Fruit fly (Drosophila melanogaster) whole organism, embryonic: ENCODE data around the gene Gk1.

Experiments used
- Blimp-1 ChIP-seq: fragments of 200-800 bp; sonication (Bioruptor generic); optimal IDR thresholded peaks from 3 replicates; lab custom pipeline; 2018; ENCODE audit warnings: missing biosample characterization, missing genetic modification characterization, mild to moderate bottlenecking, moderate library complexity, missing genetic modification reagents
- CG10147 ChIP-seq: fragments of 200-800 bp; sonication (Bioruptor generic); optimal IDR thresholded peaks from 2 replicates; lab custom pipeline; 2019; ENCODE audit warnings: missing biosample characterization, mild to moderate bottlenecking, missing genetic modification characterization, moderate library complexity
- CG11093 ChIP-seq: fragments of 200-800 bp; sonication (Bioruptor generic); IDR thresholded peaks from 3 replicates; pipeline ENCODE4 v1.3.6; 2022; ENCODE audit warnings: missing biosample characterization, missing genetic modification characterization
- CG11695 ChIP-seq: fragments of 200-800 bp; sonication (Bioruptor generic); IDR thresholded peaks from 3 replicates; pipeline ENCODE4 v1.3.6; 2022; ENCODE audit warnings: missing biosample characterization, missing genetic modification characterization
- CG12155 ChIP-seq: fragments of 200-800 bp; sonication (Bioruptor generic); optimal IDR thresholded peaks from 3 replicates; lab custom pipeline; 2016; ENCODE audit warnings: missing biosample characterization, missing genetic modification characterization
- CG12769 ChIP-seq: fragments of 200-800 bp; sonication (Bioruptor generic); optimal IDR thresholded peaks from 2 replicates; lab custom pipeline; 2019; ENCODE audit warnings: missing biosample characterization, mild to moderate bottlenecking, missing genetic modification characterization, moderate library complexity
- CG13296 ChIP-seq: fragments of 200-800 bp; sonication (Bioruptor generic); optimal IDR thresholded peaks from 3 replicates; lab custom pipeline; 2018; ENCODE audit warnings: missing biosample characterization, mild to moderate bottlenecking, missing genetic modification characterization
- CG2199 ChIP-seq: fragments of 200-800 bp; sonication (Bioruptor generic); IDR thresholded peaks from 3 replicates; pipeline ENCODE4 v1.3.6; 2022; ENCODE audit warnings: missing biosample characterization, missing genetic modification characterization
- CG3163 ChIP-seq: fragments of 200-800 bp; sonication (Bioruptor generic); optimal IDR thresholded peaks from 3 replicates; lab custom pipeline; 2016; ENCODE audit warnings: missing biosample characterization, missing genetic modification characterization
- CG4424 ChIP-seq: fragments of 200-800 bp; sonication (Bioruptor generic); optimal IDR thresholded peaks from 3 replicates; lab custom pipeline; 2016; ENCODE audit warnings: missing biosample characterization, missing genetic modification characterization
- CG5245 ChIP-seq: fragments of 200-800 bp; sonication (Bioruptor generic); optimal IDR thresholded peaks from 3 replicates; lab custom pipeline; 2016; ENCODE audit warnings: missing biosample characterization, missing genetic modification characterization
- CG8290 ChIP-seq, 3 experiments: fragments of 200-800 bp; sonication (Bioruptor generic); optimal IDR thresholded peaks; 2 replicates each; lab custom pipeline; 2016 to 2019; ENCODE audit warnings: missing biosample characterization in 3 of 3, missing genetic modification characterization in 3 of 3, mild to moderate bottlenecking in 2 of 3, moderate library complexity in 1 of 3
- CG9797 ChIP-seq: fragments of 200-800 bp; sonication (Bioruptor generic); optimal IDR thresholded peaks from 3 replicates; lab custom pipeline; 2018; ENCODE audit warnings: missing biosample characterization, mild to moderate bottlenecking, missing genetic modification characterization
- D ChIP-seq, 2 experiments: fragments of 200-800 bp in 1 of 2; fragments of >200 bp in 1 of 2; sonication (Bioruptor generic) in 1 of 2; optimal IDR thresholded peaks; 2 replicates in 1 of 2; 3 replicates in 1 of 2; lab custom pipeline; 2017; ENCODE audit warnings: mild to moderate bottlenecking in 1 of 2, missing biosample characterization in 1 of 2, missing genetic modification characterization in 1 of 2, missing genetic modification reagents in 1 of 2
- D19B ChIP-seq: fragments of 200-800 bp; sonication (Bioruptor generic); optimal IDR thresholded peaks from 2 replicates; lab custom pipeline; 2017; ENCODE audit warnings: missing biosample characterization, mild to moderate bottlenecking, missing genetic modification characterization
- Deaf1 ChIP-seq: fragments of 200-800 bp; optimal IDR thresholded peaks from 3 replicates; lab custom pipeline; 2019; ENCODE audit warnings: missing biosample characterization, mild to moderate bottlenecking, missing genetic modification characterization, moderate library complexity
- Elba2 ChIP-seq: fragments of 200-800 bp; sonication (Bioruptor generic); optimal IDR thresholded peaks from 3 replicates; lab custom pipeline; 2016; ENCODE audit warnings: missing biosample characterization, missing genetic modification characterization
- Ets97D ChIP-seq: fragments of 200-800 bp; sonication (Bioruptor generic); optimal IDR thresholded peaks from 3 replicates; lab custom pipeline; 2016; ENCODE audit warnings: missing biosample characterization, missing genetic modification characterization
- HmgD ChIP-seq: fragments of 200-800 bp; sonication (Bioruptor generic); optimal IDR thresholded peaks from 3 replicates; lab custom pipeline; 2016; ENCODE audit warnings: missing biosample characterization, missing genetic modification characterization
- Hr39 ChIP-seq: fragments of >200 bp; optimal IDR thresholded peaks from 2 replicates; lab custom pipeline; 2017
- MBD-R2 ChIP-seq: fragments of 200-800 bp; sonication (Bioruptor generic); IDR thresholded peaks from 2 replicates; pipeline ENCODE4 v1.3.6; 2022; ENCODE audit warnings: missing biosample characterization, missing genetic modification characterization
- Mrtf ChIP-seq: fragments of 200-800 bp; sonication (Bioruptor generic); IDR thresholded peaks from 3 replicates; pipeline ENCODE4 v1.3.6; 2022; ENCODE audit warnings: missing biosample characterization, missing genetic modification characterization
- NC2β ChIP-seq: fragments of 200-800 bp; sonication (Bioruptor generic); optimal IDR thresholded peaks from 2 replicates; lab custom pipeline; 2016; ENCODE audit warnings: missing biosample characterization, missing genetic modification characterization
- Nf-YC ChIP-seq: fragments of 200-800 bp; optimal IDR thresholded peaks from 3 replicates; lab custom pipeline; 2019; ENCODE audit warnings: missing biosample characterization, mild to moderate bottlenecking, missing genetic modification characterization, moderate library complexity
- Trl ChIP-seq, 3 experiments: fragments of >200 bp in 2 of 3; fragments of 200-800 bp in 1 of 3; sonication (Bioruptor generic) in 1 of 3; optimal IDR thresholded peaks; 2 replicates in 1 of 3; 3 replicates in 2 of 3; lab custom pipeline; 2016 to 2017; ENCODE audit warnings: missing biosample characterization in 1 of 3, missing genetic modification characterization in 1 of 3
- caup ChIP-seq: fragments of 200-800 bp; sonication (Bioruptor generic); optimal IDR thresholded peaks from 3 replicates; lab custom pipeline; 2017; ENCODE audit warnings: missing biosample characterization, mild to moderate bottlenecking, missing genetic modification characterization, moderate library complexity; ENCODE audit not compliant: severe bottlenecking
- chinmo ChIP-seq: fragments of 200-800 bp; sonication (Bioruptor generic); IDR thresholded peaks from 4 replicates; pipeline ENCODE4 v1.3.6; 2022; ENCODE audit warnings: missing biosample characterization, missing genetic modification characterization; ENCODE audit not compliant: partially characterized antibody
- chm ChIP-seq: fragments of 200-800 bp; sonication (Bioruptor generic); IDR thresholded peaks from 2 replicates; pipeline ENCODE4 v1.3.6; 2022; ENCODE audit warnings: missing biosample characterization, missing genetic modification characterization
- dmrt11E ChIP-seq: fragments of 200-800 bp; sonication (Bioruptor generic); optimal IDR thresholded peaks from 3 replicates; lab custom pipeline; 2018; ENCODE audit warnings: missing biosample characterization, mild to moderate bottlenecking, missing genetic modification characterization, moderate library complexity
- ems ChIP-seq: fragments of 200-800 bp; sonication (Bioruptor generic); optimal IDR thresholded peaks from 3 replicates; lab custom pipeline; 2016; ENCODE audit warnings: missing biosample characterization, missing genetic modification characterization
- en ChIP-seq: fragments of 200-800 bp; sonication (Bioruptor generic); optimal IDR thresholded peaks from 2 replicates; lab custom pipeline; 2016; ENCODE audit warnings: missing biosample characterization, missing genetic modification characterization
- ewg ChIP-seq: fragments of 200-800 bp; sonication (Bioruptor generic); optimal IDR thresholded peaks from 3 replicates; lab custom pipeline; 2017; ENCODE audit warnings: mild to moderate bottlenecking, missing biosample characterization, missing genetic modification reagents, missing genetic modification characterization
- gfzf ChIP-seq: fragments of 200-800 bp; sonication (Bioruptor generic); optimal IDR thresholded peaks from 2 replicates; lab custom pipeline; 2016; ENCODE audit warnings: missing biosample characterization, mild to moderate bottlenecking, missing genetic modification characterization, moderate library complexity
- gt ChIP-seq: fragments of 200-800 bp; sonication (Bioruptor generic); IDR thresholded peaks from 2 replicates; pipeline ENCODE4 v1.3.6; 2022; ENCODE audit warnings: missing biosample characterization, missing genetic modification characterization
- kni ChIP-seq: fragments of 200-800 bp; sonication (Bioruptor generic); optimal IDR thresholded peaks from 3 replicates; lab custom pipeline; 2017; ENCODE audit warnings: mild to moderate bottlenecking, missing biosample characterization, missing genetic modification reagents, missing genetic modification characterization
- lab ChIP-seq: fragments of 200-800 bp; sonication (Bioruptor generic); optimal IDR thresholded peaks from 3 replicates; lab custom pipeline; 2017; ENCODE audit warnings: missing biosample characterization, missing genetic modification characterization, mild to moderate bottlenecking, moderate library complexity, missing genetic modification reagents
- lov ChIP-seq, 2 experiments: fragments of 200-800 bp in 1 of 2; fragments of >200 bp in 1 of 2; sonication (Bioruptor generic) in 1 of 2; IDR thresholded peaks in 1 of 2; optimal IDR thresholded peaks in 1 of 2; 2 replicates in 1 of 2; 3 replicates in 1 of 2; pipeline versions ENCODE4 v1.3.6 to Lab custom; 2017 to 2022; ENCODE audit warnings: missing biosample characterization in 1 of 2, missing genetic modification characterization in 1 of 2
- nom ChIP-seq: fragments of 200-800 bp; sonication (Bioruptor generic); optimal IDR thresholded peaks from 2 replicates; lab custom pipeline; 2017; ENCODE audit warnings: missing biosample characterization, missing genetic modification characterization, mild to moderate bottlenecking, moderate library complexity, missing genetic modification reagents
- oc ChIP-seq: fragments of 200-800 bp; sonication (Bioruptor generic); optimal IDR thresholded peaks from 2 replicates; lab custom pipeline; 2018; ENCODE audit warnings: missing biosample characterization, mild to moderate bottlenecking, missing genetic modification characterization, moderate library complexity
- onecut ChIP-seq: fragments of 200-800 bp; sonication (Bioruptor generic); IDR thresholded peaks from 2 replicates; pipeline ENCODE4 v1.3.6; 2022; ENCODE audit warnings: missing biosample characterization, missing genetic modification characterization
- org-1 ChIP-seq: fragments of 200-800 bp; sonication (Bioruptor generic); optimal IDR thresholded peaks from 2 replicates; lab custom pipeline; 2017; ENCODE audit warnings: missing biosample characterization, missing genetic modification characterization
- p53 ChIP-seq: fragments of 200-800 bp; sonication (Bioruptor generic); optimal IDR thresholded peaks from 2 replicates; lab custom pipeline; 2016; ENCODE audit warnings: missing biosample characterization, missing genetic modification characterization
- pros ChIP-seq: fragments of 200-800 bp; sonication (Bioruptor generic); optimal IDR thresholded peaks from 3 replicates; lab custom pipeline; 2019; ENCODE audit warnings: missing biosample characterization, mild to moderate bottlenecking, missing genetic modification characterization, moderate library complexity
- sens ChIP-seq: fragments of 200-800 bp; sonication (Bioruptor generic); peaks from one replicate; lab custom pipeline; 2016; ENCODE audit warnings: missing biosample characterization, missing genetic modification characterization
- sens-2 ChIP-seq: fragments of 200-800 bp; sonication (Bioruptor generic); IDR thresholded peaks from 2 replicates; pipeline ENCODE4 v1.3.6; 2022; ENCODE audit warnings: missing biosample characterization, missing genetic modification characterization
- sna ChIP-seq: fragments of 200-800 bp; sonication (Bioruptor generic); IDR thresholded peaks from 2 replicates; pipeline ENCODE4 v1.3.6; 2022; ENCODE audit warnings: missing biosample characterization, missing genetic modification characterization; ENCODE audit not compliant: partially characterized antibody
- unpg ChIP-seq: fragments of 200-800 bp; sonication (Bioruptor generic); optimal IDR thresholded peaks from 3 replicates; lab custom pipeline; 2018; ENCODE audit warnings: missing biosample characterization, mild to moderate bottlenecking, missing genetic modification characterization, moderate library complexity
- z ChIP-seq: fragments of 200-800 bp; sonication (Bioruptor generic); IDR thresholded peaks from 3 replicates; pipeline ENCODE4 v1.3.6; 2022; ENCODE audit warnings: missing biosample characterization, missing genetic modification characterization

Gk1 gene

DNA sequence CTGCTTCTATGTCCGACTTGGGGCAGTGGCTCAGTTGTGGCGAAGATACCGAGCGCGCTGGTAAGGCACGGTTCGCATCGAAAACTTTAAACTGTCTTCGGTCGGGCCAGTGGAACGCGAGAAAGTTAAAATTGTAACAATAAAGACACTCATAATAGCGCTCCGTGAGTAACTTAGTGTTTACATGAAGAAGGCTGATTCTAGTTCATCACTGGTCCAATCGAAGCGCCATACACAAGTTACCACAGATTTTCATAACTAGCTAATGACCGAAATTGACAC is 25.4 kb downstream of the Gk1 start (continued):
- no peak for TF ChIP-seq D (optimal IDR thresholded peaks at IDR 0.05; lab: Kevin White, UChicago)
- no peak for TF ChIP-seq D (GFP tag; optimal IDR thresholded peaks at IDR 0.05; lab: Kevin White, UChicago)
- TF ChIP-seq CG12155 (GFP tag; lab: Kevin White, UChicago): no peak
- TF ChIP-seq gfzf: no peak
- TF ChIP-seq Hr39 (lab: Kevin White, UChicago): no peak
- TF ChIP-seq Elba2 (GFP tag; lab: Kevin White, UChicago): no peak
- TF ChIP-seq CG2199 (GFP tag; lab: Robert Waterston, UW): no peak
- TF ChIP-seq CG11093: no peak
- no peak for TF ChIP-seq NC2β (GFP tag; lab: Kevin White, UChicago)
- TF ChIP-seq lov (optimal IDR thresholded peaks at IDR 0.05; lab: Kevin White, UChicago): no peak
- TF ChIP-seq lov (GFP tag; IDR thresholded peaks at IDR 0.05; lab: Robert Waterston, UW): no peak
- no peak for TF ChIP-seq sens (GFP tag; lab: Kevin White, UChicago)
- no peak for TF ChIP-seq org-1 (GFP tag; lab: Kevin White, UChicago)
- TF ChIP-seq dmrt11E (tag; lab: Kevin White, UChicago): no peak
- no peak for TF ChIP-seq Ets97D (GFP tag; lab: Kevin White, UChicago)
- no peak for TF ChIP-seq MBD-R2 (GFP tag; lab: Robert Waterston, UW)
- TF ChIP-seq CG4424 (GFP tag; lab: Kevin White, UChicago): no peak
- TF ChIP-seq Trl (optimal IDR thresholded peaks at IDR 0.05; lab: Kevin White, UChicago): peak in 1 of 2 experiments; percentile 27
- no peak for TF ChIP-seq Trl (GFP tag; optimal IDR thresholded peaks at IDR 0.05; lab: Kevin White, UChicago)
- TF ChIP-seq Blimp-1 (GFP tag; lab: Kevin White, UChicago): peak; percentile 16
- no peak for TF ChIP-seq Nf-YC (tag; lab: Kevin White, UChicago)
- no peak for TF ChIP-seq Mrtf (GFP tag; lab: Robert Waterston, UW)
- TF ChIP-seq chm (GFP tag; lab: Robert Waterston, UW): 0 out of 2 replicates have a peak, but pooled peaks have one; percentile 45
- TF ChIP-seq ewg (GFP tag; lab: Kevin White, UChicago): no peak
- no peak for TF ChIP-seq CG13296 (GFP tag; lab: Kevin White, UChicago)
- no peak for TF ChIP-seq D19B (GFP tag; lab: Kevin White, UChicago)
- no peak for TF ChIP-seq en (GFP tag; lab: Kevin White, UChicago)
- no peak for TF ChIP-seq sna (GFP tag; lab: Robert Waterston, UW)
- TF ChIP-seq p53: no peak
- TF ChIP-seq chinmo (GFP tag; lab: Robert Waterston, UW): 0 out of 4 replicates have a peak, but pooled peaks have one; percentile 3
- TF ChIP-seq CG10147 (GFP tag; lab: Kevin White, UChicago): no peak
- no peak for TF ChIP-seq CG8290 (GFP tag; optimal IDR thresholded peaks at IDR 0.05; lab: Kevin White, UChicago)
- peak in 1 of 2 experiments; percentile 17 for TF ChIP-seq CG8290 (tag; optimal IDR thresholded peaks at IDR 0.05; lab: Kevin White, UChicago)
- TF ChIP-seq sens-2 (GFP tag; lab: Robert Waterston, UW): no peak
- TF ChIP-seq CG9797 (GFP tag; lab: Kevin White, UChicago): no peak
- TF ChIP-seq caup (GFP tag; lab: Kevin White, UChicago): peak; percentile 6
- TF ChIP-seq CG5245 (GFP tag; lab: Kevin White, UChicago): no peak
- no peak for TF ChIP-seq ems (GFP tag; lab: Kevin White, UChicago)
- no peak for TF ChIP-seq unpg
- no peak for TF ChIP-seq onecut

DNA sequence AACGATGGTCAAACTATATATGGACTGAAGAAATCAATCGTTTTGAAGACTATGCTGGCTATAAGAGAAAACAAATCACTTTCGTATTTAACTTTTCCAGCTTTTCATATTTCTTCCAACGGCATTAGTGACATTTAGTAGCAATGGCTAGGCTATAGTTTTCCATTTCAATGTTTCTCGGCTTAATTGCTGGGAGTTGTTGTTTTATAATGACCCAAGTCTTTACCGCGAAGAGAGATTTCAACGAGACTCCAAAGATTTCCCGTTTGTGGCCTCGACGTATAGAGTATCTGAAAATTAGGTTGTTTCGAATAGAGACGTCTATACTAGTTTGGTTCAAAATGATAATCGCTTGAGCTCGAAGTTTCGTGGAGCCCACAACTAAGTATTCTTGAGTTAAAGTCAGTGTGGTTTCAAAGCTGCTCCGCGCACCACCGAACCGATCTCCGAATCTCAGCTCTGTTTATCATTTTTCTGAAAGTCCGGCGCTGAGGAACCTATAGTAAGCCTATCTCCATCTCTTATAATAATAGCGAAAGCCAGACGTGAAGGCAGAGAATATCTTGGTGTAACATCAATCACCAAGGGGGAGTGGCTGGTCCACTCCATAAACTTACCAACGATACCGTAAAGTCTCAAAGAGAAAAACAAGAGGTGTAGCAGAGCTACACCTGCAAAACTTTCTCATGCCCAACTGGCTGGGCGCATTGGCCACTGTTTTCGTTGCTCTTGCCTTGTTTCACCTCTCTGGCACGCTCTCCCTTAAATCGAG is 26.0 kb downstream of the Gk1 start, which contains the start of gene CG13875:
Gene CG13875, plus strand, starts transcription at position 434 of the 772 bp plus-strand sequence.
- peak; percentile 42 for TF ChIP-seq oc
- TF ChIP-seq CG3163: peak; percentile 95
- TF ChIP-seq kni (GFP tag; lab: Kevin White, UChicago): peak; percentile 76
- peak; percentile 35 for TF ChIP-seq Deaf1 (tag; lab: Kevin White, UChicago)
- no peak for TF ChIP-seq HmgD (GFP tag; lab: Kevin White, UChicago)
- no peak for TF ChIP-seq gt
- peak; percentile 81 for TF ChIP-seq z
- peak; percentile 56 for TF ChIP-seq nom
- peak; percentile 72 for TF ChIP-seq Trl (optimal IDR thresholded peaks at IDR 0.05; lab: Kevin White, UChicago)
- TF ChIP-seq Trl (GFP tag; optimal IDR thresholded peaks at IDR 0.05; lab: Kevin White, UChicago): no peak
- peak; percentile 77 for TF ChIP-seq CG12769 (tag; lab: Kevin White, UChicago)
- peak; percentile 84 for TF ChIP-seq pros (GFP tag; lab: Kevin White, UChicago)
- TF ChIP-seq lab (GFP tag; lab: Kevin White, UChicago): peak; percentile 28
- peak; percentile 11; the same call in 1 of the 3 replicates for TF ChIP-seq CG11695
- TF ChIP-seq chinmo (GFP tag; lab: Robert Waterston, UW): peak; percentile 78; the same call in 2 of the 4 replicates
